Fruit fly (Drosophila melanogaster) whole organism, embryonic: Measurements from ENCODE around the gene TBC1d7.
A peak's percentile ranks its signal among the peaks of the same experiment; 100 is the strongest.

ENCODE experiments used
- Adf1 ChIP-seq: fragments of 200-800 bp; sonication (Bioruptor generic); IDR thresholded peaks from 2 replicates; pipeline ENCODE4 v1.3.6; 2022; ENCODE audit warnings: missing biosample characterization, missing genetic modification characterization
- Aef1 ChIP-seq: fragments of 200-800 bp; sonication (Bioruptor generic); IDR thresholded peaks from 3 replicates; pipeline ENCODE4 v1.3.6; 2022; ENCODE audit warnings: missing biosample characterization, missing genetic modification characterization
- Antp ChIP-seq: fragments of 200-800 bp; sonication (Bioruptor generic); optimal IDR thresholded peaks from 3 replicates; lab custom pipeline; 2016; ENCODE audit warnings: missing biosample characterization, missing genetic modification characterization
- CG10321 ChIP-seq: fragments of 200-800 bp; sonication (Bioruptor generic); IDR thresholded peaks from 2 replicates; pipeline ENCODE4 v1.3.6; 2022; ENCODE audit warnings: missing biosample characterization, missing genetic modification characterization
- CG10979 ChIP-seq: fragments of 200-800 bp; sonication (Bioruptor generic); optimal IDR thresholded peaks from 2 replicates; lab custom pipeline; 2018; ENCODE audit warnings: missing biosample characterization, mild to moderate bottlenecking, missing genetic modification characterization, moderate library complexity
- CG11695 ChIP-seq: fragments of 200-800 bp; sonication (Bioruptor generic); IDR thresholded peaks from 3 replicates; pipeline ENCODE4 v1.3.6; 2022; ENCODE audit warnings: missing biosample characterization, missing genetic modification characterization
- CG12104 ChIP-seq: fragments of 200-800 bp; sonication (Bioruptor generic); optimal IDR thresholded peaks from 3 replicates; lab custom pipeline; 2016; ENCODE audit warnings: missing biosample characterization, missing genetic modification characterization
- CG12659 ChIP-seq: fragments of 200-800 bp; sonication (Bioruptor generic); optimal IDR thresholded peaks from 3 replicates; lab custom pipeline; 2017; ENCODE audit warnings: mild to moderate bottlenecking, missing biosample characterization, missing genetic modification reagents, missing genetic modification characterization
- CG13775 ChIP-seq: fragments of 200-800 bp; sonication (Bioruptor generic); optimal IDR thresholded peaks from 3 replicates; lab custom pipeline; 2017; ENCODE audit warnings: missing biosample characterization, mild to moderate bottlenecking, missing genetic modification characterization
- CG15011 ChIP-seq: fragments of 200-800 bp; sonication (Bioruptor generic); optimal IDR thresholded peaks from 3 replicates; lab custom pipeline; 2018; ENCODE audit warnings: missing biosample characterization, mild to moderate bottlenecking, missing genetic modification characterization
- CG1529 ChIP-seq: fragments of 200-800 bp; sonication (Bioruptor generic); optimal IDR thresholded peaks from 3 replicates; lab custom pipeline; 2018; ENCODE audit warnings: missing biosample characterization, missing genetic modification characterization
- CG1603 ChIP-seq: fragments of 200-800 bp; sonication (Bioruptor generic); optimal IDR thresholded peaks from 2 replicates; lab custom pipeline; 2019; ENCODE audit warnings: missing biosample characterization, mild to moderate bottlenecking, missing genetic modification characterization, moderate library complexity
- CG17385 ChIP-seq: fragments of 200-800 bp; sonication (Bioruptor generic); optimal IDR thresholded peaks from 3 replicates; lab custom pipeline; 2018; ENCODE audit warnings: missing biosample characterization, mild to moderate bottlenecking, missing genetic modification characterization
- CG18262 ChIP-seq: fragments of 200-800 bp; optimal IDR thresholded peaks from 3 replicates; lab custom pipeline; 2019; ENCODE audit warnings: missing biosample characterization, mild to moderate bottlenecking, missing genetic modification characterization, moderate library complexity
- CG18764 ChIP-seq: fragments of 200-800 bp; sonication (Bioruptor generic); optimal IDR thresholded peaks from 3 replicates; lab custom pipeline; 2016; ENCODE audit warnings: missing biosample characterization, missing genetic modification characterization
- CG2889 ChIP-seq: fragments of 200-800 bp; sonication (Bioruptor generic); IDR thresholded peaks from 3 replicates; pipeline ENCODE4 v1.3.6; 2022; ENCODE audit warnings: missing biosample characterization, missing genetic modification characterization
- CG33557 ChIP-seq: fragments of 200-800 bp; sonication (Bioruptor generic); optimal IDR thresholded peaks from 2 replicates; lab custom pipeline; 2019; ENCODE audit warnings: missing biosample characterization, mild to moderate bottlenecking, missing genetic modification characterization, moderate library complexity
- CG4854 ChIP-seq: fragments of 200-800 bp; sonication (Bioruptor generic); optimal IDR thresholded peaks from 2 replicates; lab custom pipeline; 2016; ENCODE audit warnings: missing biosample characterization, missing genetic modification characterization, inconsistent platforms
- CG5245 ChIP-seq: fragments of 200-800 bp; sonication (Bioruptor generic); optimal IDR thresholded peaks from 3 replicates; lab custom pipeline; 2016; ENCODE audit warnings: missing biosample characterization, missing genetic modification characterization
- CG7786 ChIP-seq: fragments of 200-800 bp; sonication (Bioruptor generic); optimal IDR thresholded peaks from 2 replicates; lab custom pipeline; 2016; ENCODE audit warnings: missing biosample characterization, missing genetic modification characterization
- CG7987 ChIP-seq: fragments of 200-800 bp; sonication (Bioruptor generic); optimal IDR thresholded peaks from 2 replicates; lab custom pipeline; 2018; ENCODE audit warnings: missing biosample characterization, mild to moderate bottlenecking, missing genetic modification characterization, moderate library complexity
- Camta ChIP-seq: fragments of 200-800 bp; sonication (Bioruptor generic); optimal IDR thresholded peaks from 2 replicates; lab custom pipeline; 2016; ENCODE audit warnings: missing biosample characterization, missing genetic modification characterization
- Dp ChIP-seq: fragments of 200-800 bp; sonication (Bioruptor generic); optimal IDR thresholded peaks from 2 replicates; lab custom pipeline; 2018; ENCODE audit warnings: missing biosample characterization, mild to moderate bottlenecking, missing genetic modification characterization, moderate library complexity
- Dref ChIP-seq: fragments of 200-800 bp; sonication (Bioruptor generic); IDR thresholded peaks from 2 replicates; pipeline ENCODE4 v1.3.6; 2022; ENCODE audit warnings: missing biosample characterization, missing genetic modification characterization
- Ets65A ChIP-seq: fragments of 200-800 bp; sonication (Bioruptor generic); peaks from one replicate; lab custom pipeline; 2016; ENCODE audit warnings: missing biosample characterization, missing genetic modification characterization
- GATAe ChIP-seq: fragments of 200-800 bp; sonication (Bioruptor generic); conservative IDR thresholded peaks from 2 replicates; pipeline ENCODE4 v1.3.6; 2022; ENCODE audit warnings: missing biosample characterization, missing genetic modification characterization
- H2.0 ChIP-seq: fragments of 200-800 bp; sonication (Bioruptor generic); IDR thresholded peaks from 2 replicates; pipeline ENCODE4 v1.3.6; 2022; ENCODE audit warnings: missing biosample characterization, missing genetic modification characterization
- MBD-R2 ChIP-seq: fragments of 200-800 bp; sonication (Bioruptor generic); IDR thresholded peaks from 2 replicates; pipeline ENCODE4 v1.3.6; 2022; ENCODE audit warnings: missing biosample characterization, missing genetic modification characterization
- Med ChIP-seq: fragments of 200-800 bp; sonication (Bioruptor generic); peaks from one replicate; lab custom pipeline; 2016; ENCODE audit warnings: missing biosample characterization, missing genetic modification characterization, mild to moderate bottlenecking, inconsistent platforms, moderate library complexity
- Nf-YC ChIP-seq: fragments of 200-800 bp; optimal IDR thresholded peaks from 3 replicates; lab custom pipeline; 2019; ENCODE audit warnings: missing biosample characterization, mild to moderate bottlenecking, missing genetic modification characterization, moderate library complexity
- Six4 ChIP-seq: fragments of 200-800 bp; sonication (Bioruptor generic); optimal IDR thresholded peaks from 2 replicates; lab custom pipeline; 2016; ENCODE audit warnings: missing biosample characterization, missing genetic modification characterization
- Sry-δ ChIP-seq: fragments of 200-800 bp; sonication (Bioruptor generic); optimal IDR thresholded peaks from 2 replicates; lab custom pipeline; 2016; ENCODE audit warnings: missing biosample characterization, missing genetic modification characterization
- ash1 ChIP-seq: fragments of 200-800 bp; sonication (Bioruptor generic); optimal IDR thresholded peaks from 2 replicates; lab custom pipeline; 2018; ENCODE audit warnings: missing biosample characterization, mild to moderate bottlenecking, missing genetic modification characterization
- bbx ChIP-seq: fragments of 200-800 bp; sonication (Bioruptor generic); IDR thresholded peaks from 2 replicates; pipeline ENCODE4 v1.3.6; 2022; ENCODE audit warnings: missing biosample characterization, missing genetic modification characterization; ENCODE audit not compliant: partially characterized antibody
- danr ChIP-seq: fragments of 200-800 bp; sonication (Bioruptor generic); IDR thresholded peaks from 2 replicates; pipeline ENCODE4 v1.3.6; 2022; ENCODE audit warnings: missing biosample characterization, missing genetic modification characterization
- dimm ChIP-seq: fragments of 200-800 bp; sonication (Bioruptor generic); IDR thresholded peaks from 2 replicates; pipeline ENCODE4 v1.3.6; 2022; ENCODE audit warnings: missing biosample characterization, missing genetic modification characterization
- gcm2 ChIP-seq: fragments of 200-800 bp; sonication (Bioruptor generic); optimal IDR thresholded peaks from 2 replicates; lab custom pipeline; 2016; ENCODE audit warnings: missing biosample characterization, missing genetic modification characterization
- gfzf ChIP-seq: fragments of 200-800 bp; sonication (Bioruptor generic); optimal IDR thresholded peaks from 2 replicates; lab custom pipeline; 2016; ENCODE audit warnings: missing biosample characterization, mild to moderate bottlenecking, missing genetic modification characterization, moderate library complexity
- grau ChIP-seq: fragments of 200-800 bp; optimal IDR thresholded peaks from 3 replicates; lab custom pipeline; 2019; ENCODE audit warnings: missing biosample characterization, mild to moderate bottlenecking, missing genetic modification characterization, moderate library complexity
- ham ChIP-seq: fragments of 200-800 bp; sonication (Bioruptor generic); IDR thresholded peaks from 2 replicates; pipeline ENCODE4 v1.3.6; 2022; ENCODE audit warnings: missing biosample characterization, missing genetic modification characterization
- hb ChIP-seq: fragments of 200-800 bp; sonication (Bioruptor generic); IDR thresholded peaks from 3 replicates; pipeline ENCODE4 v1.3.6; 2022; ENCODE audit warnings: missing biosample characterization, missing genetic modification characterization; ENCODE audit not compliant: partially characterized antibody
- jigr1 ChIP-seq: fragments of 200-800 bp; sonication (Bioruptor generic); IDR thresholded peaks from 3 replicates; pipeline ENCODE4 v1.3.6; 2022; ENCODE audit warnings: missing biosample characterization, missing genetic modification characterization
- kah ChIP-seq: fragments of 200-800 bp; sonication (Bioruptor generic); optimal IDR thresholded peaks from 2 replicates; lab custom pipeline; 2018; ENCODE audit warnings: missing biosample characterization, mild to moderate bottlenecking, missing genetic modification characterization
- kay ChIP-seq: fragments of 200-800 bp; sonication (Bioruptor generic); optimal IDR thresholded peaks from 2 replicates; lab custom pipeline; 2016; ENCODE audit warnings: missing biosample characterization, missing genetic modification characterization
- kni ChIP-seq: fragments of 200-800 bp; sonication (Bioruptor generic); optimal IDR thresholded peaks from 3 replicates; lab custom pipeline; 2017; ENCODE audit warnings: mild to moderate bottlenecking, missing biosample characterization, missing genetic modification reagents, missing genetic modification characterization
- lab ChIP-seq: fragments of 200-800 bp; sonication (Bioruptor generic); optimal IDR thresholded peaks from 3 replicates; lab custom pipeline; 2017; ENCODE audit warnings: missing biosample characterization, missing genetic modification characterization, mild to moderate bottlenecking, moderate library complexity, missing genetic modification reagents
- peb ChIP-seq: fragments of 200-800 bp; sonication (Bioruptor generic); IDR thresholded peaks from 2 replicates; pipeline ENCODE4 v1.3.6; 2022; ENCODE audit warnings: missing biosample characterization, missing genetic modification characterization
- rib ChIP-seq: fragments of 200-800 bp; sonication (Bioruptor generic); IDR thresholded peaks from 2 replicates; pipeline ENCODE4 v1.3.6; 2022; ENCODE audit warnings: missing biosample characterization, missing genetic modification characterization
- tap ChIP-seq: fragments of 200-800 bp; optimal IDR thresholded peaks from 3 replicates; lab custom pipeline; 2019; ENCODE audit warnings: missing biosample characterization, mild to moderate bottlenecking, missing genetic modification characterization, moderate library complexity
- tgo ChIP-seq: fragments of 200-800 bp; sonication (Bioruptor generic); IDR thresholded peaks from 3 replicates; pipeline ENCODE4 v1.3.6; 2022; ENCODE audit warnings: missing biosample characterization, missing genetic modification characterization
- tll ChIP-seq, 2 experiments: fragments of 200-800 bp in 1 of 2; fragments of >200 bp in 1 of 2; sonication (Bioruptor generic) in 1 of 2; optimal IDR thresholded peaks; 2 replicates each; lab custom pipeline; 2017 to 2019; ENCODE audit warnings: missing biosample characterization in 2 of 2, missing genetic modification characterization in 2 of 2, mild to moderate bottlenecking in 1 of 2, moderate library complexity in 1 of 2
- wek ChIP-seq: fragments of 200-800 bp; sonication (Bioruptor generic); optimal IDR thresholded peaks from 3 replicates; lab custom pipeline; 2018; ENCODE audit warnings: missing biosample characterization, mild to moderate bottlenecking, missing genetic modification characterization, moderate library complexity
- zfh2 ChIP-seq: fragments of 200-800 bp; sonication (Bioruptor generic); optimal IDR thresholded peaks from 2 replicates; lab custom pipeline; 2016; ENCODE audit warnings: missing biosample characterization, missing genetic modification characterization

TBC1d7 gene

dm6 chr3R:24205935-24206334 lies 44.4 kb downstream of the TBC1d7 start (continued):
- TF ChIP-seq Med (GFP tag; lab: Kevin White, UChicago) (peak; percentile 63), Dref (GFP tag; lab: Robert Waterston, UW) (no peak), CG18262 (tag; lab: Kevin White, UChicago) (peak; percentile 57), Dp (GFP tag; lab: Kevin White, UChicago) (no peak), CG1529 (GFP tag; lab: Kevin White, UChicago) (no peak), tgo (GFP tag; lab: Robert Waterston, UW) (no peak), jigr1 (0 out of 3 replicates have a peak, but pooled peaks have one; percentile 23), ash1 (no peak), Nf-YC (tag; lab: Kevin White, UChicago) (no peak), H2.0 (GFP tag; lab: Robert Waterston, UW) (no peak), gfzf (GFP tag; lab: Kevin White, UChicago) (no peak), tap (tag; lab: Kevin White, UChicago) (peak; percentile 11), CG15011 (GFP tag; lab: Kevin White, UChicago) (no peak), CG1603 (no peak), GATAe (GFP tag; lab: Robert Waterston, UW) (no peak), CG12104 (no peak), CG7786 (GFP tag; lab: Kevin White, UChicago) (no peak), dimm (no peak), Aef1 (GFP tag; lab: Robert Waterston, UW) (no peak), CG2889 (GFP tag; lab: Robert Waterston, UW) (no peak), Six4 (GFP tag; lab: Kevin White, UChicago) (no peak), CG4854 (no peak), ham (GFP tag; lab: Robert Waterston, UW) (no peak), Adf1 (no peak), CG10321 (GFP tag; lab: Robert Waterston, UW) (no peak), CG7987 (no peak), CG5245 (GFP tag; lab: Kevin White, UChicago) (no peak), CG33557 (GFP tag; lab: Kevin White, UChicago) (no peak), CG17385 (GFP tag; lab: Kevin White, UChicago) (peak; percentile 25), zfh2 (no peak), danr (no peak), CG13775 (GFP tag; lab: Kevin White, UChicago) (no peak), kah (GFP tag; lab: Kevin White, UChicago) (no peak), Camta (GFP tag; lab: Kevin White, UChicago) (no peak), Ets65A (GFP tag; lab: Kevin White, UChicago) (no peak), gcm2 (GFP tag; lab: Kevin White, UChicago) (no peak), CG18764 (no peak), Antp (GFP tag; lab: Kevin White, UChicago) (no peak), tll (GFP tag; optimal IDR thresholded peaks at IDR 0.05; lab: Kevin White, UChicago) (no peak), CG10979 (no peak), wek (GFP tag; lab: Kevin White, UChicago) (no peak), peb (GFP tag; lab: Robert Waterston, UW) (no peak), lab (GFP tag; lab: Kevin White, UChicago) (no peak), kni (no peak), Sry-δ (GFP tag; lab: Kevin White, UChicago) (no peak), rib (no peak), bbx (no peak), hb (GFP tag; lab: Robert Waterston, UW) (no peak), MBD-R2 (GFP tag; lab: Robert Waterston, UW) (no peak), kay (GFP tag; lab: Kevin White, UChicago) (no peak), CG12659 (peak; percentile 27), grau (tag; lab: Kevin White, UChicago) (peak; percentile 32), CG11695 (GFP tag; lab: Robert Waterston, UW) (no peak)
